Fruit fly (Drosophila melanogaster) whole organism, adult: ENCODE measurements around the gene CG11905.
A peak's percentile ranks its signal among the peaks of the same experiment; 100 is the strongest.

Experiments used
- CG11617 ChIP-seq: fragments of 200-800 bp; sonication (Bioruptor generic); optimal IDR thresholded peaks from 2 replicates; lab custom pipeline; 2017; ENCODE audit warnings: mild to moderate bottlenecking, missing biosample characterization, missing genetic modification reagents, missing genetic modification characterization
- CG1620 ChIP-seq: fragments of 200-800 bp; sonication (Bioruptor generic); optimal IDR thresholded peaks from 2 replicates; lab custom pipeline; 2016; ENCODE audit warnings: missing biosample characterization, missing genetic modification characterization
- CG33017 ChIP-seq: fragments of 200-800 bp; sonication (Bioruptor generic); optimal IDR thresholded peaks from 2 replicates; lab custom pipeline; 2018; ENCODE audit warnings: missing biosample characterization, mild to moderate bottlenecking, missing genetic modification characterization, moderate library complexity
- CG7045 ChIP-seq: fragments of 200-800 bp; sonication (Bioruptor generic); optimal IDR thresholded peaks from 2 replicates; lab custom pipeline; 2017; ENCODE audit warnings: missing biosample characterization, mild to moderate bottlenecking, missing genetic modification characterization
- CG7101 ChIP-seq: fragments of 200-800 bp; sonication (Bioruptor generic); optimal IDR thresholded peaks from 2 replicates; lab custom pipeline; 2018; ENCODE audit warnings: missing biosample characterization, mild to moderate bottlenecking, missing genetic modification characterization, moderate library complexity
- Clk ChIP-seq: fragments of 200-800 bp; sonication (Bioruptor generic); optimal IDR thresholded peaks from 2 replicates; lab custom pipeline; 2017; ENCODE audit warnings: missing biosample characterization, missing genetic modification characterization
- bab1 ChIP-seq: fragments of 200-800 bp; sonication (Bioruptor generic); optimal IDR thresholded peaks from 3 replicates; lab custom pipeline; 2019; ENCODE audit warnings: missing biosample characterization, mild to moderate bottlenecking, missing genetic modification characterization, moderate library complexity
- cic ChIP-seq: fragments of 200-800 bp; sonication (Bioruptor generic); optimal IDR thresholded peaks from 2 replicates; lab custom pipeline; 2017; ENCODE audit warnings: missing biosample characterization, mild to moderate bottlenecking, missing genetic modification characterization, moderate library complexity
- kay ChIP-seq: fragments of 200-800 bp; sonication (Bioruptor generic); peaks from one replicate; lab custom pipeline; 2016; ENCODE audit warnings: missing biosample characterization, missing genetic modification characterization, borderline replicate concordance
- ovo ChIP-seq: fragments of 200-800 bp; sonication (Bioruptor generic); optimal IDR thresholded peaks from 2 replicates; lab custom pipeline; 2016; ENCODE audit warnings: missing biosample characterization, missing genetic modification characterization
- tj ChIP-seq: fragments of 200-800 bp; sonication (Bioruptor generic); optimal IDR thresholded peaks from 3 replicates; lab custom pipeline; 2017; ENCODE audit warnings: missing biosample characterization, mild to moderate bottlenecking, missing genetic modification characterization, moderate library complexity
- toe ChIP-seq: fragments of 200-800 bp; sonication (Bioruptor generic); optimal IDR thresholded peaks from 2 replicates; lab custom pipeline; 2016; ENCODE audit warnings: missing biosample characterization, missing genetic modification characterization

DNA sequence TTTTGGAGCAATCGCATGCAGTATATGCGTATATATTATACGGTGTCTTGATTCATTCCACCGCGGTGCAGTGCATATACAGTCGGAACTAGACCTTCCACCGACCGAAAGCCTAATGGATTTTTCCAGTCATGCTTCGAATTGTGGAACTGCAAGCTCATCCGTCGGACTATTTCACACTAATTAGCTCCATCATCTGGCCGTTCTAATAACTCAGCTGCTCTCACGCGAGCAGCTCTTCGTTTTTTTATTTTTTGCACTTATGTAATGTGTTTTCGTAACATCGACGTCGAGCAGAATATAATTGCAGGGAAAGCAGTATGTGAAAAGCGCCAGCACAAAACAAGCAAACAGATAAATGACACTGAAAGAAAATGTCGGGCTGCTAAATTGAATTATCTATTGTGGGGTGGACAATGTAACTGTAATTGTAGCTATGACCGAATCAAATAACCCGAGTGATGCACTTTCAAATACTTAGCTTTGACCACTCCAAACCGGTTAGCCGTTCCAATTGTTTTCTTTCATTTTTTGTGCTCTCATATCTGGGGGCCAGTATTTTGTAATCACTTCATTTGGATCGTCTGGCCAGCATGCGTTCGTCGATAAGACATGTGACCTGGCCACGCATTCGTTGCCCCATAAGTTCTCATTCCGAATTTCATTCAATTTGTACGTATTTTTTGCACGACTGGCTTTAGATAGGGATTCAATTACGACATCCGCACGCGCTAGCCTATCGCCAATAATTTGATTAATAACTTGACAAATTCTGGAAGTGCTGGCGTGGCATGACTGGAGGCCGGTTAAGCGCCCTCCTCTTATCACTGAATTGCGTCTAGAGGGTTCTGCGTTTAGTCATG, 22.4 kb upstream of the CG11905 start, which contains the start of gene Cpr73D:
- no peak for TF ChIP-seq CG33017 (tag; lab: Kevin White, UChicago)
- TF ChIP-seq CG7101: no peak
- no peak for TF ChIP-seq cic (GFP tag; lab: Kevin White, UChicago)
- TF ChIP-seq toe (GFP tag; lab: Kevin White, UChicago): no peak
- TF ChIP-seq tj (GFP tag; lab: Kevin White, UChicago): peak; percentile 17
- TF ChIP-seq CG11617 (GFP tag; lab: Kevin White, UChicago): no peak
- no peak for TF ChIP-seq CG1620 (GFP tag; lab: Kevin White, UChicago)
- TF ChIP-seq kay (GFP tag; lab: Kevin White, UChicago): peak; percentile 80
- TF ChIP-seq CG7045: no peak
- no peak for TF ChIP-seq Clk (GFP tag; lab: Kevin White, UChicago)
- TF ChIP-seq bab1 (GFP tag; lab: Kevin White, UChicago): no peak
- TF ChIP-seq ovo: no peak
